Worm (Caenorhabditis elegans) whole organism, L4/young adult: ENCODE data around the gene C53D6.4.

Experiments used
- W03F9.2 ChIP-seq: fragments of 150-350 bp; optimal IDR thresholded peaks from 2 replicates; lab custom pipeline; 2014; ENCODE audit warnings: missing biosample characterization, missing genetic modification characterization
- dao-5 ChIP-seq: sonication (generic microtip); optimal IDR thresholded peaks from 2 replicates; lab custom pipeline; 2016; ENCODE audit warnings: missing genotype, missing genetic modification characterization, moderate library complexity, missing compliant biosample characterization

DNA sequence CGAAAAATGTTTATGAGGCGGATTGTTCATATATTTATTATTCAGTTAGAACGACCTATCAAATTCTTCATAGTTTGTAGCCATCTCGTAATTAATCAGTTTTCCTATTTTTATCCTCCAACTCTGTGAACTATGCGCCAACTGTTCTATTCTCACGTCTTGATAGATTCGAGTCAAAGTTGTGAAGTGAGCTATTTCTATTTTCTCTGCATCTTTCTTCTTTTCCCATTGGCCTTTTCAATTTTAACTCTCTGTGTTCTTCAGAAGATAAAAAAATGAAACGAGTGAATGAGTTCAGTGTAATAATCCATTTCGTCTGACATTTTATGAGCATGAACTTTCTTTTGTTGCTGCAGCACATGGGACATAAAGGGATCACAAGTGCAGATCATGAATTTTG is 42.7 kb downstream of the C53D6.4 start:
- TF ChIP-seq dao-5 (tag; lab: Kevin White, UChicago) (no peak), W03F9.2 (tag; lab: Kevin White, UChicago) (no peak)
